Worm (Caenorhabditis elegans): ENCODE data around the gene AH9.4.

DNA sequence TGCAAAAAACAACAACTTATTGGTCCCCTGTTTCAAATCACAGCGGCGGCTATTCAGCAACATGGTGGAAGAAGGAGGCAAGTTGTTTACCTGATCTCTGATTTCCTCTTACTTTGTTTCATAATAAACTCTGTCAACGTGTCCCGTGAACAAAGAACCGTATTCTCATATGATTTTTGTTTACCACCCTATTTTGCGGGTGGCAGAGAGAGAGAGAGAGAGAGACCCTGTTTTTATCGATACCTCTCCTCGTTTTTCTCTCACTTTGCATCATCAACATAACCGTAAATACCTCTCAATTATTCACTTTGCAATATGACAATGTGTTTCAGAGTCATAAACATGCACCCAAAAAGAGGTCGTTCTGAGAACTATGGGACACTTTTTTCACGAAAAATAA, 43.3 kb upstream of the AH9.4 start:
- TF ChIP-seq him-1 (tag; optimal IDR thresholded peaks at IDR 0.05) (no peak), dao-5 (tag; optimal IDR thresholded peaks at IDR 0.05) (no peak), W03F9.2 (tag; optimal IDR thresholded peaks at IDR 0.05) (no peak)
